Worm (Caenorhabditis elegans) whole organism, late embryonic: Measurements from ENCODE around the gene F54F2.14.

Experiments used
- C38D4.7 ChIP-seq: fragments of 200-800 bp; sonication (Bioruptor generic); optimal IDR thresholded peaks from 2 replicates; lab custom pipeline; 2018; ENCODE audit warnings: mild to moderate bottlenecking, missing genetic modification characterization, moderate library complexity, missing compliant biosample characterization
- ama-1 ChIP-seq: fragments of 150-350 bp; optimal IDR thresholded peaks from 2 replicates; lab custom pipeline; 2014
- dmd-4 ChIP-seq: sonication (generic microtip); optimal IDR thresholded peaks from 2 replicates; lab custom pipeline; 2016; ENCODE audit warnings: borderline replicate concordance, missing genetic modification characterization, missing compliant biosample characterization
- dve-1 ChIP-seq: sonication (generic microtip); optimal IDR thresholded peaks from 2 replicates; lab custom pipeline; 2017; ENCODE audit warnings: antibody characterized with exemption, mild to moderate bottlenecking, missing genetic modification characterization, missing compliant biosample characterization
- eyg-1 ChIP-seq: sonication (generic microtip); optimal IDR thresholded peaks from 2 replicates; lab custom pipeline; 2016; ENCODE audit warnings: missing genotype, missing genetic modification characterization, missing compliant biosample characterization
- fkh-10 ChIP-seq: fragments of 150-350 bp; optimal IDR thresholded peaks from 2 replicates; lab custom pipeline; 2014; ENCODE audit warnings: missing biosample characterization, missing genetic modification reagents, missing genetic modification characterization
- nfya-1 ChIP-seq: sonication (generic microtip); optimal IDR thresholded peaks from 2 replicates; lab custom pipeline; 2017; ENCODE audit warnings: missing genetic modification characterization, mild to moderate bottlenecking, missing compliant biosample characterization, antibody characterized with exemption, moderate library complexity
- npax-4 ChIP-seq: sonication (generic microtip); optimal IDR thresholded peaks from 2 replicates; lab custom pipeline; 2016; ENCODE audit warnings: missing genetic modification characterization, missing compliant biosample characterization
- pat-9 ChIP-seq: fragments of 200-800 bp; sonication (Bioruptor generic); optimal IDR thresholded peaks from 2 replicates; lab custom pipeline; 2018; ENCODE audit warnings: mild to moderate bottlenecking, missing genetic modification characterization, moderate library complexity, missing compliant biosample characterization
- pha-4 ChIP-seq: fragments of 150-350 bp; optimal IDR thresholded peaks from 2 replicates; lab custom pipeline; 2018; ENCODE audit warnings: missing biosample characterization, missing genetic modification reagents, missing genetic modification characterization
- sox-4 ChIP-seq: sonication (generic microtip); optimal IDR thresholded peaks from 2 replicates; lab custom pipeline; 2017; ENCODE audit warnings: mild to moderate bottlenecking, missing genetic modification characterization, inconsistent platforms, missing compliant biosample characterization
- tbx-7 ChIP-seq: sonication (generic microtip); optimal IDR thresholded peaks from 2 replicates; lab custom pipeline; 2016; ENCODE audit warnings: missing genotype, missing genetic modification characterization, missing compliant biosample characterization
- unc-55 ChIP-seq: sonication (generic microtip); optimal IDR thresholded peaks from 2 replicates; lab custom pipeline; 2017; ENCODE audit warnings: missing biosample characterization, missing genetic modification reagents, missing genetic modification characterization
- unc-86 ChIP-seq: sonication (generic microtip); optimal IDR thresholded peaks from 2 replicates; lab custom pipeline; 2016; ENCODE audit warnings: missing genetic modification characterization, missing compliant biosample characterization

ce11 chrIII:8754682-8755081 lies 36.7 kb upstream of the F54F2.14 start, which contains the start of gene tomm-70:
- TF ChIP-seq pha-4 (tag; lab: Kevin White, UChicago) (no peak), pat-9 (tag; lab: Kevin White, UChicago) (no peak), dve-1 (tag; lab: Kevin White, UChicago) (no peak), unc-55 (GFP tag; lab: Kevin White, UChicago) (no peak), dmd-4 (tag; lab: Kevin White, UChicago) (no peak), ama-1 (lab: Kevin White, UChicago) (no peak), sox-4 (tag; lab: Kevin White, UChicago) (no peak), unc-86 (tag; lab: Kevin White, UChicago) (no peak), C38D4.7 (no peak), fkh-10 (GFP tag; lab: Kevin White, UChicago) (no peak), tbx-7 (tag; lab: Kevin White, UChicago) (no peak), nfya-1 (no peak), eyg-1 (tag; lab: Kevin White, UChicago) (no peak), npax-4 (tag; lab: Kevin White, UChicago) (no peak)
